Fruit fly (Drosophila melanogaster) Kc167 (cell line): Measurements from ENCODE around the gene Kaz-m1.

ENCODE experiments used
- Sin3A ChIP-seq: fragments of >200 bp; optimal IDR thresholded peaks from 2 replicates; lab custom pipeline; 2018; ENCODE audit warnings: missing external identifiers
- psq ChIP-seq: fragments of >200 bp; optimal IDR thresholded peaks from 2 replicates; lab custom pipeline; 2017; ENCODE audit warnings: missing external identifiers

DNA sequence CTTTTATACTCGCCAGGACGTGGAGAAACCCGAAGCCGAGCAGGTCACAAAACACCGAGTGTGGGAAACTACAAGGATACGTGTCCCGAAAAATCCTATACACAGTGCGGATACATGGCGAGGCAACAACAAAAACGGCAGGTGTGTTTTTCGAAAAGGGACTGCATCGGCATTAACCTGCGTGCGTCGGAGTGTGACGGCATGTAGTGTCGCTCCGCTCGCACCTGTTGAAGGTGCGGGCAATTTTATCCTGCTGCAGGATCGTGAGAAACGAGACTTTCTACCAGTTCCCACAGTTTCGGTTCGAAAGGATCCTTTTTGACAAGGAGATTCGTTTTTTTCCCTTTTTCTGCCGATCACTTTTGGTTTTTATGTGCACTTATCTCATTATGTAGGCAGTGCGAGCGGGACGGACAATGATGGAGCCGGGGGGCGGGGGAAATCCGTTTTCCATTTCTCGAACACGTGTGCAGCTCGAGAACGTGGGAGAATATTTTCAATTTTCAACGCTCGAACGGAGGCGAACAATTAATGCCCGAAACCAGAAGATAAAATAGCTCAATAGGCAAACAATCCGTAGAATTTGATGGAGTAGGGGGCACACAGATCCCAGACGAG, 10.2 kb downstream of the Kaz-m1 start:
- TF ChIP-seq Sin3A (lab: Kevin White, UChicago) (no peak), psq (lab: Kevin White, UChicago) (no peak)
